Worm (Caenorhabditis elegans): ENCODE results near the gene abu-8.

DNA sequence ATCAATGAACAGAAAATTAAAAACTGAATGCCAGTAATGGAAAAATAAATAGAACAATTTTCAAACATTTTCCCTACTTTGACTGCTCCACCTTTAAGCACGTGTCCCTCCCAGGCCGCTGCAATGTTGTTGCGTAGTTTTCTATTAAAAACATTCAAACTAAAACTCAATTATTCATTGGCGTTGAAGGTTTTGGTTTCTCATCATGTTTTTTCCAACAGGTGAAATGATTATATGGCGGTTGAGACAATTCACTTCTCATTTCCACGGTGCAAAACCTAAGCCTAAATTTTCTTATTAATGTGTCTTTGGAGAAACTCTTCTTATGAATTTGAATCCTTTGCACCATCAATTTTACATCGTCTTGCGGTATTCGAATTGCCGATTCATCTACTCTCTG is 43.5 kb downstream of the abu-8 start, which contains the start of gene srh-130:
- TF ChIP-seq nhr-76 (tag; optimal IDR thresholded peaks at IDR 0.05) (no peak), ceh-32 (tag; optimal IDR thresholded peaks at IDR 0.05; ENCODE audit: poor library complexity) (no peak), nhr-77 (tag; optimal IDR thresholded peaks at IDR 0.05) (no peak), nhr-111 (GFP tag; optimal IDR thresholded peaks at IDR 0.05) (no peak), unc-39 (tag; optimal IDR thresholded peaks at IDR 0.05) (no peak), lin-13 (GFP tag; optimal IDR thresholded peaks at IDR 0.05) (no peak), vab-7 (GFP tag; IDR thresholded peaks at IDR 0.05) (no peak), skn-1 (tag; optimal IDR thresholded peaks at IDR 0.05) (no peak), ceh-82 (tag; optimal IDR thresholded peaks at IDR 0.05) (no peak), ceh-62 (tag; optimal IDR thresholded peaks at IDR 0.05) (no peak), fkh-10 (GFP tag; optimal IDR thresholded peaks at IDR 0.05) (no peak), egl-43 (GFP tag; IDR thresholded peaks at IDR 0.05) (no peak)
